Fruit fly (Drosophila melanogaster) whole organism, embryonic: ENCODE data around the gene CG6937.

Experiments used
- Asciz ChIP-seq: fragments of 200-800 bp; sonication (Bioruptor generic); optimal IDR thresholded peaks from 2 replicates; lab custom pipeline; 2017; ENCODE audit warnings: missing biosample characterization, mild to moderate bottlenecking, missing genetic modification characterization, missing genetic modification reagents
- CG11504 ChIP-seq: fragments of 200-800 bp; sonication (Bioruptor generic); optimal IDR thresholded peaks from 3 replicates; lab custom pipeline; 2019; ENCODE audit warnings: missing biosample characterization, mild to moderate bottlenecking, missing genetic modification characterization, moderate library complexity
- CG12391 ChIP-seq: fragments of 200-800 bp; sonication (Bioruptor generic); optimal IDR thresholded peaks from 3 replicates; lab custom pipeline; 2018; ENCODE audit warnings: missing biosample characterization, mild to moderate bottlenecking, missing genetic modification characterization, moderate library complexity
- CG13296 ChIP-seq: fragments of 200-800 bp; sonication (Bioruptor generic); optimal IDR thresholded peaks from 3 replicates; lab custom pipeline; 2018; ENCODE audit warnings: missing biosample characterization, mild to moderate bottlenecking, missing genetic modification characterization
- CG14441 ChIP-seq: fragments of 200-800 bp; sonication (Bioruptor generic); IDR thresholded peaks from 2 replicates; pipeline ENCODE4 v1.3.6; 2022; ENCODE audit warnings: missing biosample characterization, missing genetic modification characterization
- CG14667 ChIP-seq: fragments of 200-800 bp; sonication (Bioruptor generic); IDR thresholded peaks from 2 replicates; pipeline ENCODE4 v1.3.6; 2022; ENCODE audit warnings: missing biosample characterization, missing genetic modification characterization
- CG15011 ChIP-seq: fragments of 200-800 bp; sonication (Bioruptor generic); optimal IDR thresholded peaks from 3 replicates; lab custom pipeline; 2018; ENCODE audit warnings: missing biosample characterization, mild to moderate bottlenecking, missing genetic modification characterization
- CG17359 ChIP-seq: fragments of 200-800 bp; sonication (Bioruptor generic); optimal IDR thresholded peaks from 3 replicates; lab custom pipeline; 2018; ENCODE audit warnings: missing biosample characterization, mild to moderate bottlenecking, missing genetic modification characterization, moderate library complexity
- CG2129 ChIP-seq: fragments of 200-800 bp; sonication (Bioruptor generic); IDR thresholded peaks from 2 replicates; pipeline ENCODE4 v1.3.6; 2022; ENCODE audit warnings: missing biosample characterization, missing genetic modification characterization; ENCODE audit not compliant: partially characterized antibody
- CG2202 ChIP-seq: fragments of 200-800 bp; sonication (Bioruptor generic); optimal IDR thresholded peaks from 2 replicates; lab custom pipeline; 2018; ENCODE audit warnings: missing biosample characterization, mild to moderate bottlenecking, missing genetic modification characterization
- CG32767 ChIP-seq: fragments of 200-800 bp; sonication (Bioruptor generic); IDR thresholded peaks from 2 replicates; pipeline ENCODE4 v1.3.6; 2022; ENCODE audit warnings: missing biosample characterization, missing genetic modification characterization
- CG4820 ChIP-seq: fragments of 200-800 bp; sonication (Bioruptor generic); optimal IDR thresholded peaks from 3 replicates; lab custom pipeline; 2016; ENCODE audit warnings: missing biosample characterization, missing genetic modification characterization
- CG6854 ChIP-seq: fragments of 200-800 bp; sonication (Bioruptor generic); optimal IDR thresholded peaks from 3 replicates; lab custom pipeline; 2017; ENCODE audit warnings: missing biosample characterization, mild to moderate bottlenecking, missing genetic modification characterization
- CG7556 ChIP-seq: fragments of 200-800 bp; sonication (Bioruptor generic); optimal IDR thresholded peaks from 2 replicates; lab custom pipeline; 2017; ENCODE audit warnings: missing biosample characterization, mild to moderate bottlenecking, missing genetic modification characterization
- CG8765 ChIP-seq: fragments of 200-800 bp; sonication (Bioruptor generic); IDR thresholded peaks from 2 replicates; pipeline ENCODE4 v1.3.6; 2022; ENCODE audit warnings: missing biosample characterization, missing genetic modification characterization
- CG9817 ChIP-seq: fragments of 200-800 bp; sonication (Bioruptor generic); optimal IDR thresholded peaks from 2 replicates; lab custom pipeline; 2018; ENCODE audit warnings: missing biosample characterization, mild to moderate bottlenecking, missing genetic modification characterization, moderate library complexity
- CG9932 ChIP-seq: fragments of 200-800 bp; sonication (Bioruptor generic); IDR thresholded peaks from 2 replicates; pipeline ENCODE4 v1.3.6; 2022; ENCODE audit warnings: missing biosample characterization, missing genetic modification characterization
- Chrac-16 ChIP-seq: fragments of 200-800 bp; sonication (Bioruptor generic); optimal IDR thresholded peaks from 3 replicates; lab custom pipeline; 2016; ENCODE audit warnings: missing biosample characterization, missing genetic modification characterization
- Dip2 ChIP-seq: fragments of 200-800 bp; sonication (Bioruptor generic); IDR thresholded peaks from 2 replicates; pipeline ENCODE4 v1.3.6; 2022; ENCODE audit warnings: missing biosample characterization, missing genetic modification characterization
- Drgx ChIP-seq: fragments of 200-800 bp; sonication (Bioruptor generic); IDR thresholded peaks from 2 replicates; pipeline ENCODE4 v1.3.6; 2022; ENCODE audit warnings: missing biosample characterization, missing genetic modification characterization
- HHEX ChIP-seq: fragments of 200-800 bp; sonication (Bioruptor generic); optimal IDR thresholded peaks from 3 replicates; lab custom pipeline; 2017; ENCODE audit warnings: missing biosample characterization, mild to moderate bottlenecking, missing genetic modification characterization, missing genetic modification reagents
- HLH3B ChIP-seq: fragments of 200-800 bp; sonication (Bioruptor generic); IDR thresholded peaks from 2 replicates; pipeline ENCODE4 v1.3.6; 2022; ENCODE audit warnings: missing biosample characterization, missing genetic modification characterization
- Max ChIP-seq: fragments of 200-800 bp; sonication (Bioruptor generic); optimal IDR thresholded peaks from 2 replicates; lab custom pipeline; 2016; ENCODE audit warnings: missing biosample characterization, mild to moderate bottlenecking, missing genetic modification characterization
- Myb ChIP-seq: fragments of 200-800 bp; sonication (Bioruptor generic); optimal IDR thresholded peaks from 2 replicates; lab custom pipeline; 2016; ENCODE audit warnings: missing biosample characterization, missing genetic modification characterization
- Poxn ChIP-seq: fragments of 200-800 bp; sonication (Bioruptor generic); IDR thresholded peaks from 2 replicates; pipeline ENCODE4 v1.3.6; 2022; ENCODE audit warnings: missing biosample characterization, missing genetic modification characterization
- Ptx1 ChIP-seq: fragments of 200-800 bp; sonication (Bioruptor generic); IDR thresholded peaks from 2 replicates; pipeline ENCODE4 v1.3.6; 2022; ENCODE audit warnings: missing biosample characterization, missing genetic modification characterization
- Scr ChIP-seq: fragments of 200-800 bp; sonication (Bioruptor generic); IDR thresholded peaks from 2 replicates; pipeline ENCODE4 v1.3.6; 2022; ENCODE audit warnings: missing biosample characterization, missing genetic modification characterization; ENCODE audit not compliant: partially characterized antibody
- Usf ChIP-seq: fragments of 200-800 bp; sonication (Bioruptor generic); optimal IDR thresholded peaks from 2 replicates; lab custom pipeline; 2017; ENCODE audit warnings: missing genotype, missing biosample characterization, missing genetic modification characterization
- bowl ChIP-seq: fragments of 200-800 bp; sonication (Bioruptor generic); IDR thresholded peaks from 2 replicates; pipeline ENCODE4 v1.3.6; 2022; ENCODE audit warnings: missing biosample characterization, missing genetic modification characterization
- chm ChIP-seq: fragments of 200-800 bp; sonication (Bioruptor generic); IDR thresholded peaks from 2 replicates; pipeline ENCODE4 v1.3.6; 2022; ENCODE audit warnings: missing biosample characterization, missing genetic modification characterization
- dm ChIP-seq: fragments of 200-800 bp; sonication (Bioruptor generic); optimal IDR thresholded peaks from 3 replicates; lab custom pipeline; 2016; ENCODE audit warnings: missing biosample characterization, missing genetic modification characterization
- emc ChIP-seq: fragments of 200-800 bp; sonication (Bioruptor generic); optimal IDR thresholded peaks from 2 replicates; lab custom pipeline; 2016; ENCODE audit warnings: missing biosample characterization, missing genetic modification characterization
- fd102C ChIP-seq: fragments of 200-800 bp; sonication (Bioruptor generic); optimal IDR thresholded peaks from 2 replicates; lab custom pipeline; 2018; ENCODE audit warnings: missing biosample characterization, mild to moderate bottlenecking, missing genetic modification characterization, moderate library complexity
- fru ChIP-seq: fragments of >200 bp; optimal IDR thresholded peaks from 2 replicates; lab custom pipeline; 2017
- gcm2 ChIP-seq: fragments of 200-800 bp; sonication (Bioruptor generic); optimal IDR thresholded peaks from 2 replicates; lab custom pipeline; 2016; ENCODE audit warnings: missing biosample characterization, missing genetic modification characterization
- grau ChIP-seq: fragments of 200-800 bp; optimal IDR thresholded peaks from 3 replicates; lab custom pipeline; 2019; ENCODE audit warnings: missing biosample characterization, mild to moderate bottlenecking, missing genetic modification characterization, moderate library complexity
- gro ChIP-seq: fragments of 200-800 bp; sonication (Bioruptor generic); optimal IDR thresholded peaks from 2 replicates; lab custom pipeline; 2016; ENCODE audit warnings: missing biosample characterization, missing genetic modification characterization
- hbn ChIP-seq: fragments of 200-800 bp; sonication (Bioruptor generic); IDR thresholded peaks from 2 replicates; pipeline ENCODE4 v1.3.6; 2022; ENCODE audit warnings: missing biosample characterization, missing genetic modification characterization; ENCODE audit not compliant: partially characterized antibody
- kni ChIP-seq: fragments of 200-800 bp; sonication (Bioruptor generic); optimal IDR thresholded peaks from 3 replicates; lab custom pipeline; 2017; ENCODE audit warnings: mild to moderate bottlenecking, missing biosample characterization, missing genetic modification reagents, missing genetic modification characterization
- lola ChIP-seq, 3 experiments: fragments of >200 bp in 2 of 3; fragments of 200-800 bp in 1 of 3; sonication (Bioruptor generic) in 1 of 3; optimal IDR thresholded peaks; 2 replicates each; lab custom pipeline; 2017 to 2019; ENCODE audit warnings: missing biosample characterization in 3 of 3, missing genetic modification characterization in 3 of 3, mild to moderate bottlenecking in 1 of 3, moderate library complexity in 1 of 3
- nerfin-1 ChIP-seq: fragments of 200-800 bp; sonication (Bioruptor generic); optimal IDR thresholded peaks from 3 replicates; lab custom pipeline; 2019; ENCODE audit warnings: missing biosample characterization, mild to moderate bottlenecking, missing genetic modification characterization, moderate library complexity
- org-1 ChIP-seq: fragments of 200-800 bp; sonication (Bioruptor generic); optimal IDR thresholded peaks from 2 replicates; lab custom pipeline; 2017; ENCODE audit warnings: missing biosample characterization, missing genetic modification characterization
- prd ChIP-seq, 3 experiments: fragments of >200 bp in 2 of 3; fragments of 200-800 bp in 1 of 3; sonication (Bioruptor generic) in 1 of 3; optimal IDR thresholded peaks in 2 of 3; IDR thresholded peaks in 1 of 3; 2 replicates in 2 of 3; 3 replicates in 1 of 3; pipeline versions ENCODE4 v1.3.6 to Lab custom; 2017 to 2022; ENCODE audit warnings: missing biosample characterization in 1 of 3, missing genetic modification characterization in 1 of 3
- pum ChIP-seq: fragments of 200-800 bp; sonication (Bioruptor generic); optimal IDR thresholded peaks from 2 replicates; lab custom pipeline; 2016; ENCODE audit warnings: missing biosample characterization, missing genetic modification characterization
- rib ChIP-seq: fragments of 200-800 bp; sonication (Bioruptor generic); IDR thresholded peaks from 2 replicates; pipeline ENCODE4 v1.3.6; 2022; ENCODE audit warnings: missing biosample characterization, missing genetic modification characterization
- sens ChIP-seq: fragments of 200-800 bp; sonication (Bioruptor generic); peaks from one replicate; lab custom pipeline; 2016; ENCODE audit warnings: missing biosample characterization, missing genetic modification characterization
- sqz ChIP-seq: fragments of 200-800 bp; sonication (Bioruptor generic); optimal IDR thresholded peaks from 3 replicates; lab custom pipeline; 2018; ENCODE audit warnings: missing biosample characterization, mild to moderate bottlenecking, missing genetic modification characterization
- stc ChIP-seq: fragments of 200-800 bp; sonication (Bioruptor generic); IDR thresholded peaks from 2 replicates; pipeline ENCODE4 v1.3.6; 2022; ENCODE audit warnings: missing biosample characterization, missing genetic modification characterization
- tx ChIP-seq: fragments of 200-800 bp; sonication (Bioruptor generic); optimal IDR thresholded peaks from 2 replicates; lab custom pipeline; 2016; ENCODE audit warnings: missing biosample characterization, missing genetic modification characterization
- unpg ChIP-seq: fragments of 200-800 bp; sonication (Bioruptor generic); optimal IDR thresholded peaks from 3 replicates; lab custom pipeline; 2018; ENCODE audit warnings: missing biosample characterization, mild to moderate bottlenecking, missing genetic modification characterization, moderate library complexity
- zf30C ChIP-seq: fragments of 200-800 bp; sonication (Bioruptor generic); optimal IDR thresholded peaks from 3 replicates; lab custom pipeline; 2018; ENCODE audit warnings: missing biosample characterization, mild to moderate bottlenecking, missing genetic modification characterization

Gene CG6937

dm6 chr3R:22596450-22596849, 11.9 kb downstream of the CG6937 start (continued):
- no peak for TF ChIP-seq nerfin-1 (tag; lab: Kevin White, UChicago)
- TF ChIP-seq zf30C (GFP tag; lab: Kevin White, UChicago), result no peak
- no peak for TF ChIP-seq Scr (GFP tag; lab: Robert Waterston, UW)
- TF ChIP-seq CG15011 (GFP tag; lab: Kevin White, UChicago), result no peak
- TF ChIP-seq Asciz (GFP tag; lab: Kevin White, UChicago), result peak; percentile 65
- TF ChIP-seq sqz, result no peak
- peak; percentile 43 for TF ChIP-seq unpg (GFP tag; lab: Kevin White, UChicago)
- TF ChIP-seq Max (GFP tag; lab: Kevin White, UChicago), result no peak
- TF ChIP-seq tx (GFP tag; lab: Kevin White, UChicago), result no peak
- no peak for TF ChIP-seq prd (optimal IDR thresholded peaks at IDR 0.05; lab: Kevin White, UChicago)
- no peak for TF ChIP-seq prd (GFP tag; IDR thresholded peaks at IDR 0.05; lab: Robert Waterston, UW)
- peak; percentile 59; the same call in 1 of the 2 replicates for TF ChIP-seq HLH3B (GFP tag; lab: Robert Waterston, UW)
- TF ChIP-seq CG2129 (GFP tag; lab: Robert Waterston, UW), result no peak
- no peak for TF ChIP-seq fru
- TF ChIP-seq CG17359 (tag; lab: Kevin White, UChicago), result peak; percentile 59
- peak; percentile 57 for TF ChIP-seq CG7556 (GFP tag; lab: Kevin White, UChicago)
- no peak for TF ChIP-seq rib (GFP tag; lab: Robert Waterston, UW)
- TF ChIP-seq CG9817 (tag; lab: Kevin White, UChicago), result peak; percentile 7
- no peak; the same call in 1 of the 2 replicates for TF ChIP-seq Ptx1
- peak; percentile 95 for TF ChIP-seq sens (GFP tag; lab: Kevin White, UChicago)
- no peak for TF ChIP-seq CG14667 (GFP tag; lab: Robert Waterston, UW)
- peak; percentile 19; the same call in 1 of the 2 replicates for TF ChIP-seq CG9932 (GFP tag; lab: Robert Waterston, UW)
- TF ChIP-seq CG6854 (GFP tag; lab: Kevin White, UChicago), result no peak
- no peak for TF ChIP-seq pum (GFP tag; lab: Kevin White, UChicago)
- peak; percentile 14 for TF ChIP-seq CG4820
- TF ChIP-seq Chrac-16 (GFP tag; lab: Kevin White, UChicago), result no peak
- peak; percentile 47 for TF ChIP-seq gro (GFP tag; lab: Kevin White, UChicago)
- no peak for TF ChIP-seq Usf (GFP tag; lab: Kevin White, UChicago)
- no peak for TF ChIP-seq Myb (GFP tag; lab: Kevin White, UChicago)
- no peak for TF ChIP-seq hbn
- TF ChIP-seq dm, result peak; percentile 2
- TF ChIP-seq fd102C (GFP tag; lab: Kevin White, UChicago), result no peak
- TF ChIP-seq stc (GFP tag; lab: Robert Waterston, UW), result peak; percentile 26; the same call in 1 of the 2 replicates
- peak; percentile 61 for TF ChIP-seq CG2202 (tag; lab: Kevin White, UChicago)
- TF ChIP-seq kni, result peak; percentile 69
- no peak for TF ChIP-seq gcm2 (GFP tag; lab: Kevin White, UChicago)
- no peak for TF ChIP-seq CG8765 (GFP tag; lab: Robert Waterston, UW)
- TF ChIP-seq CG13296, result peak; percentile 56
- TF ChIP-seq HHEX (GFP tag; lab: Kevin White, UChicago), result peak; percentile 59
- no peak for TF ChIP-seq Dip2
- TF ChIP-seq bowl (GFP tag; lab: Robert Waterston, UW), result no peak
- peak; percentile 11 for TF ChIP-seq CG12391 (tag; lab: Kevin White, UChicago)
- no peak for TF ChIP-seq grau (tag; lab: Kevin White, UChicago)
- TF ChIP-seq Poxn (GFP tag; lab: Robert Waterston, UW), result no peak
- peak in 1 of 3 experiments; percentile 30 for TF ChIP-seq lola (GFP tag; optimal IDR thresholded peaks at IDR 0.05; lab: Kevin White, UChicago)
- no peak; the same call in 1 of the 2 replicates for TF ChIP-seq CG14441 (GFP tag; lab: Robert Waterston, UW)
- TF ChIP-seq CG32767 (GFP tag; lab: Robert Waterston, UW), result peak; percentile 41; the same call in 1 of the 2 replicates
- peak; percentile 61 for TF ChIP-seq chm
- TF ChIP-seq emc, result no peak
- peak; percentile 40 for TF ChIP-seq org-1 (GFP tag; lab: Kevin White, UChicago)
- peak; percentile 15 for TF ChIP-seq CG11504
- TF ChIP-seq Drgx (GFP tag; lab: Robert Waterston, UW), result no peak
